Fruit fly (Drosophila melanogaster) ovary, adult (tissue): Measurements from ENCODE around the gene DNAlig4.

Experiments used
- CG17801 ChIP-seq: fragments of 200-800 bp; optimal IDR thresholded peaks from 2 replicates; lab custom pipeline; 2019; ENCODE audit warnings: missing biosample characterization, mild to moderate bottlenecking, missing genetic modification characterization, moderate library complexity; ENCODE audit not compliant: partially characterized antibody

Gene DNAlig4

dm6 chrX:13626579-13626894 is 41.1 kb downstream of the DNAlig4 start:
- peak; percentile 38 for TF ChIP-seq CG17801 (GFP tag; lab: Kevin White, UChicago)

DNA sequence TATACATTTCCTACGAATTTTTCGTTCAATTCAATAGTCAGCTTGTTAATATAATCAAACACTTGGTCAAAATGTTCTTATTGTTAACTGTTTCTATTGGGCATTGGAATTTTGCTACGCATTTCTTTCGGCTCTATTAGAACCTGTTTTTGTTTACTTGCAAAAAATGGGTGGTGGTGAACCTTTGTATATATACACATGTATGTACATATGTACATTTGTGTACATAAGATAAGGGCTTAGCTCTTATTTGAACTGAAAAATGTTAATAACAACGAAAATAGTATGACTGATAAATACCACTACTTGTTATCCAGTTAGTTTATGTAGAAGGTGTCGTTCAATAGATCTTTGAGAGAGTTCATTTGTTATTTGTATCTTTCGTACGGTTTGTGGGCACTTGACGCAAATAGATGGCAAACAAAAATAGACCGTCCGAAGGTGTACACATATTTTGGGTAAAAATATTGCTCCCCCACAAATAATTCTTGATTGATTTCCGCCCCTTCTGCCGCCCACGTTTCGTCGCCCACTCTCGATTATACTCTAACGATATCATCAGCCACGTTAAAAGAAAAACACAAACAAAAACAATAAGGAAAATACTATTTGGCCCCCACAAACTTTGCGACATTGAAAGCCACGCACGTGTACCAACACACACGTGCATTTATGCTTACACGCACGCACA is 41.6 kb downstream of the DNAlig4 start:
- TF ChIP-seq CG17801 (GFP tag; lab: Kevin White, UChicago), result no peak

- TF ChIP-seq CG17801 (GFP tag; lab: Kevin White, UChicago), result no peak
These were observed 42.4 kb downstream of the DNAlig4 start for dm6 chrX:13625080-13625723.

- peak; percentile 26 for TF ChIP-seq CG17801 (GFP tag; lab: Kevin White, UChicago)
These were observed 43.1 kb downstream of the DNAlig4 start, which contains the start of the genes CG2691 and NFAT for dm6 chrX:13624334-13625079. Gene CG2691 (minus strand): TSS chrX:13624408. Gene NFAT (plus strand): TSS chrX:13624745.

DNA sequence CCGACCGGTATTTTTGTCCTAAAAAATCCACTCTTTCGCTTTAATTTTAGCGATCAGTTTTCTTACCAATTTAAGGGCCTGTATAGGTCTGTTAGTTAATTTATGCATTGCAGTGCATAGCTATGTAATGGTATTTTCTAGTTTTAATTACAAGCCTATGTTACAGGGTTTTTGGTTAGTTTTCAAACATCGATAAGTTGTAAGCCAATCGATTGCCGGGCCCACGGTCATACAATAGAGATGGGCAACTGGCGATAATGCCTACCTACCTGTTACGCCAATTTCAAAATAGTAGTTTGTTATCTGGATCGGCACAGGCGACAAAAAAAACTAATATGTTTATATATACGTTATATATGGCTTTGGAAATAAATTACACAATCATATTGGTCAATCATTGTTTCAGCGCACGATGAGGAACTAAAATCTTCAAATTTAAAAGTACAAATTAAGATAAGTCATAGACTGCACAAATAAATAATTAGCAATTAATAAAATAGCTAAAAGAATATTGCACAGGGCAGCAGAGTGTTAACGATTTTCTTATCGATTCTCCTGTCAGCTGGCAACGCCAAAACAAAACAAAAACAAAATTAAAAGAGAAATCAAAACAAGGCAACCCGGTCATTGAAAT is 51.1 kb downstream of the DNAlig4 start, which contains the start of the genes tth and Tango2:
tth (minus strand) TSS at position 170 of the 634 bp plus-strand sequence.
Tango2 (plus strand) TSS at position 573 of the 634 bp plus-strand sequence.
- TF ChIP-seq CG17801 (GFP tag; lab: Kevin White, UChicago), result peak; percentile 83

DNA sequence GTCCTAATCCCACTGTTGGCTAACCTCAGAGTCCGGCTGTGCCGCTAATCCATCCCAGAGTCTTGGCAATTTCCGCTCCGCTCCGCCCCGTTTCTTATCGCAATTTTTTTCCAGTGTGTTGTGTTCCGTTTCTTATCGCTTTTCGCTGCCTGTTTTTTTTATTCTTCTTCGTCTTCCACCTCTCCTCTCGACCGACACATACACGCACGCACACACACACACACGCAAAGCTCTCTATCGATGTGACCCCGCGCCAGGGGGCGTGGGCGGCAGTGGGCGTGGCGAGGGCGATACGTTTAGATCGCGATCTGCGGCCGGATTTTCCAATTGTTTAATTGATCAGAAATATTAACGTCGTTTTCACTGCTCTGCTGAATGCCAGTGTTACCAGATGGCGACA is 51.6 kb downstream of the DNAlig4 start:
- TF ChIP-seq CG17801 (GFP tag; lab: Kevin White, UChicago), result peak; percentile 13
